Worm (Caenorhabditis elegans) whole organism, L2 larva: Measurements from ENCODE around the gene F15A4.5.

Source experiments
- elt-3 ChIP-seq: sonication (generic microtip); optimal IDR thresholded peaks from 2 replicates; lab custom pipeline; 2017; ENCODE audit warnings: missing biosample characterization, missing genetic modification characterization
- fos-1 ChIP-seq: fragments of 150-350 bp; optimal IDR thresholded peaks from 2 replicates; lab custom pipeline; 2014; ENCODE audit warnings: missing biosample characterization, missing genetic modification characterization
- lin-13 ChIP-seq: fragments of 150-350 bp; optimal IDR thresholded peaks from 2 replicates; lab custom pipeline; 2014; ENCODE audit warnings: missing biosample characterization, missing genetic modification reagents, missing genetic modification characterization
- nhr-237 ChIP-seq: fragments of 150-350 bp; optimal IDR thresholded peaks from 2 replicates; lab custom pipeline; 2014; ENCODE audit warnings: missing biosample characterization, missing genetic modification characterization
- unc-62 ChIP-seq: fragments of 150-350 bp; optimal IDR thresholded peaks from 2 replicates; lab custom pipeline; 2014; ENCODE audit warnings: missing biosample characterization, missing genetic modification reagents, missing genetic modification characterization
- zag-1 ChIP-seq: fragments of 150-350 bp; optimal IDR thresholded peaks from 2 replicates; lab custom pipeline; 2014; ENCODE audit warnings: missing biosample characterization, missing genetic modification characterization

ce11 chrII:12456633-12457032 is 14.4 kb downstream of the F15A4.5 start, which contains the start of gene sre-32:
- TF ChIP-seq elt-3 (tag; lab: Kevin White, UChicago) (no peak), fos-1 (no peak), nhr-237 (tag; lab: Kevin White, UChicago) (no peak), lin-13 (no peak), zag-1 (no peak), unc-62 (GFP tag; lab: Kevin White, UChicago) (no peak)
